Worm (Caenorhabditis elegans) whole organism, midembryonic: ENCODE measurements around the gene atx-2.

Source experiments
- T22C8.4 ChIP-seq: fragments of 200-800 bp; sonication (Bioruptor generic); IDR thresholded peaks from 2 replicates; pipeline ENCODE4 v1.3.6; 2022; ENCODE audit warnings: missing genetic modification characterization, missing compliant biosample characterization
- cog-1 ChIP-seq: sonication (generic microtip); optimal IDR thresholded peaks from 2 replicates; lab custom pipeline; 2016; ENCODE audit warnings: missing genetic modification characterization, missing compliant biosample characterization
- flt-1 ChIP-seq: fragments of 200-800 bp; sonication (Bioruptor generic); IDR thresholded peaks from 2 replicates; pipeline ENCODE4 v1.3.6; 2022; ENCODE audit warnings: missing genetic modification characterization, missing compliant biosample characterization
- klf-2 ChIP-seq: fragments of 200-800 bp; sonication (Bioruptor generic); conservative IDR thresholded peaks from 2 replicates; pipeline ENCODE4 v1.3.6; 2022; ENCODE audit warnings: missing genetic modification reagents, missing genetic modification characterization, missing compliant biosample characterization
- med-1 ChIP-seq: sonication (generic microtip); optimal IDR thresholded peaks from 2 replicates; lab custom pipeline; 2017; ENCODE audit warnings: missing genetic modification characterization, mild to moderate bottlenecking, missing compliant biosample characterization, antibody characterized with exemption, missing genetic modification reagents; ENCODE audit not compliant: insufficient read depth
- ref-1 ChIP-seq: fragments of 200-800 bp; sonication (Bioruptor generic); conservative IDR thresholded peaks from 2 replicates; pipeline ENCODE4 v1.3.6; 2022; ENCODE audit warnings: missing genetic modification reagents, missing genetic modification characterization, missing compliant biosample characterization
- tab-1 ChIP-seq: fragments of 200-800 bp; sonication (Bioruptor generic); IDR thresholded peaks from 2 replicates; pipeline ENCODE4 v1.3.6; 2022; ENCODE audit warnings: missing genetic modification characterization, missing compliant biosample characterization
- ztf-23 ChIP-seq: fragments of 200-800 bp; sonication (Bioruptor generic); IDR thresholded peaks from 2 replicates; pipeline ENCODE4 v1.3.6; 2022; ENCODE audit warnings: missing genetic modification reagents, missing genetic modification characterization, missing compliant biosample characterization
- ztf-29 ChIP-seq: fragments of 200-800 bp; sonication (Bioruptor generic); IDR thresholded peaks from 2 replicates; pipeline ENCODE4 v1.3.6; 2022; ENCODE audit warnings: missing genetic modification reagents, missing genetic modification characterization, missing compliant biosample characterization

atx-2 gene

ce11 chrIII:10470927-10471326, 9.7 kb downstream of the atx-2 start, which contains the start of gene cul-1:
cul-1 (plus strand) TSS chrIII:10471237.
- no peak for TF ChIP-seq flt-1 (GFP tag; lab: Robert Waterston, UW)
- TF ChIP-seq tab-1, result no peak
- TF ChIP-seq med-1 (GFP tag; lab: Kevin White, UChicago), result no peak
- TF ChIP-seq klf-2 (GFP tag; lab: Robert Waterston, UW), result no peak
- no peak for TF ChIP-seq ztf-23
- no peak for TF ChIP-seq T22C8.4 (GFP tag; lab: Robert Waterston, UW)
- no peak for TF ChIP-seq ztf-29 (GFP tag; lab: Robert Waterston, UW)
- TF ChIP-seq ref-1 (GFP tag; lab: Robert Waterston, UW), result no peak
- no peak for TF ChIP-seq cog-1 (tag; lab: Kevin White, UChicago)

DNA sequence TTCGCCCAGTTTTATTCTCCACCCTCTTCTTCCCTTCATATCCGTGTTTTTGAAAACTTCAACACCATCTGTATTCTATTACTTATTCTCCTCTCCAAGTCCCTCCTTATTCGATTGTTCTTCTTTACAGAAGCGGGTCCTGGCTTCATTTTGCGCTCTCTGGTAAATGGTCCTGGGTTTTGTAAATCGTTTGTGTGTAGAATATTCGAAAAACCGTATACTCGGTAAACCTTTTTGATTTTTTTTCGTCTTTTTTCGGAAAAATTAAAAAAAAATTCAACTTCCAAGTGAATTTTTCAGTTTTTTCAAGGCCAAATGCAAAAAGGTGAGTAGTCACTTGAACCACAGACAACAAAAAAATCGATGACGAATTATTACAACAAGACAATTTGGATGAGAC, 13.8 kb downstream of the atx-2 start, which contains the start of gene D2045.9:
Gene D2045.9, plus strand, starts transcription at position 301 of the 400 bp plus-strand sequence.
- no peak for TF ChIP-seq cog-1 (tag; lab: Kevin White, UChicago)

DNA sequence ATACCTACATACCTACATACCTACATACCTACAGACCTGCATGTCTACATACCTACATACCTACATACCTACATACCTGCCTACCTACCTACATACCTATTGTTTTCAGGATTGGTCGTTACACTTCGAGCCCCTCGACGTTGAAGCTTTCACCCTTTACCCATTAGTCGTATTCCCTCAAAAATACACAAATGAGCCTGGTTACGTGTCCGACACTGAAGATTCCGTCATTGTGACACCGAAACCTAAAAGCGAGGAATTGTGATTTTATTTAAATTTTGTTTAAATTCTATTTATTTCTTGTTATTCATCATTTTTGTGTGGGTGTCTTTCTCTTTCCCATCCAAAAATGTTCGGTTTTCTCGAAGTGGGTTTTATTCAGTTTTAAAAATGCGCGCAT, 18.0 kb downstream of the atx-2 start, which contains the start of gene D2045.7:
Gene D2045.7, plus strand, starts transcription at position 301 of the 400 bp plus-strand sequence.
- no peak for TF ChIP-seq klf-2 (GFP tag; lab: Robert Waterston, UW)
- TF ChIP-seq ztf-29 (GFP tag; lab: Robert Waterston, UW), result no peak
- TF ChIP-seq ref-1 (GFP tag; lab: Robert Waterston, UW), result no peak
- no peak for TF ChIP-seq med-1 (GFP tag; lab: Kevin White, UChicago)
- TF ChIP-seq T22C8.4 (GFP tag; lab: Robert Waterston, UW), result no peak
- TF ChIP-seq ztf-23, result no peak
- no peak for TF ChIP-seq tab-1
- no peak for TF ChIP-seq cog-1 (tag; lab: Kevin White, UChicago)

- TF ChIP-seq T22C8.4 (GFP tag; lab: Robert Waterston, UW), result no peak
- TF ChIP-seq flt-1 (GFP tag; lab: Robert Waterston, UW), result no peak
- TF ChIP-seq tab-1, result no peak
- no peak for TF ChIP-seq klf-2 (GFP tag; lab: Robert Waterston, UW)
- no peak for TF ChIP-seq ref-1 (GFP tag; lab: Robert Waterston, UW)
- no peak for TF ChIP-seq ztf-29 (GFP tag; lab: Robert Waterston, UW)
- TF ChIP-seq med-1 (GFP tag; lab: Kevin White, UChicago), result no peak
- no peak for TF ChIP-seq cog-1 (tag; lab: Kevin White, UChicago)
- TF ChIP-seq ztf-23, result no peak
Observed at ce11 chrIII:10481497-10481896, 20.3 kb downstream of the atx-2 start.

DNA sequence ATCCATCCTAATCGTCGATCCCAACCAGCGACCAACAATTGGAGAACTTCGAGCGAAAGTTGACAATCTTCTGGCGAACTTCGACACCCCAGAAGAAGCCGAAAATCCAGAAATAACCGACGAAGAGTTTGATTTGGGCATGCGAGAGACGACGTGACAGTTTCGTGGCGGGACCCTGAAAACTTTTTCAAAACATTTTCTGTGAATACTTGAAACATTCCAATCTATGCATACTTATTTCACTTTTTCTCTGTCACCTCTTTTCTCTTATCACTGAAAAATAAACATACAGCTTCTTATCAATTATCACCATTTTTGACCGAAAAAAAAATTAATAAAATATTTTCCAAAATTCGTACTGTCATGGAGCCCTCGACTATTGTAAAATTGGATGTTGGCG, 20.8 kb downstream of the atx-2 start, which contains the start of gene D2045.8:
Gene D2045.8, plus strand, starts transcription at position 301 of the 400 bp plus-strand sequence.
- TF ChIP-seq klf-2 (GFP tag; lab: Robert Waterston, UW) (no peak), med-1 (GFP tag; lab: Kevin White, UChicago) (no peak), ztf-23 (no peak), ref-1 (GFP tag; lab: Robert Waterston, UW) (no peak), tab-1 (no peak), ztf-29 (GFP tag; lab: Robert Waterston, UW) (no peak), flt-1 (GFP tag; lab: Robert Waterston, UW) (no peak), T22C8.4 (GFP tag; lab: Robert Waterston, UW) (no peak), cog-1 (tag; lab: Kevin White, UChicago) (no peak)

- TF ChIP-seq cog-1 (tag; lab: Kevin White, UChicago) (no peak), flt-1 (GFP tag; lab: Robert Waterston, UW) (no peak), tab-1 (no peak), ztf-29 (GFP tag; lab: Robert Waterston, UW) (no peak), med-1 (GFP tag; lab: Kevin White, UChicago) (no peak), T22C8.4 (GFP tag; lab: Robert Waterston, UW) (no peak), ztf-23 (no peak), klf-2 (GFP tag; lab: Robert Waterston, UW) (no peak), ref-1 (GFP tag; lab: Robert Waterston, UW) (no peak)
Observed at ce11 chrIII:10486455-10486854, 25.3 kb downstream of the atx-2 start.

ce11 chrIII:10488052-10488451, 26.9 kb downstream of the atx-2 start, which contains the start of gene ptr-25:
ptr-25 (plus strand) TSS chrIII:10488124.
- no peak for TF ChIP-seq cog-1 (tag; lab: Kevin White, UChicago)
- no peak for TF ChIP-seq T22C8.4 (GFP tag; lab: Robert Waterston, UW)
- TF ChIP-seq ref-1 (GFP tag; lab: Robert Waterston, UW), result no peak
- TF ChIP-seq flt-1 (GFP tag; lab: Robert Waterston, UW), result no peak
- no peak for TF ChIP-seq ztf-29 (GFP tag; lab: Robert Waterston, UW)

ce11 chrIII:10503753-10504152, 42.6 kb downstream of the atx-2 start, which contains the start of gene rab-33:
rab-33 (minus strand) TSS chrIII:10503853.
- TF ChIP-seq med-1 (GFP tag; lab: Kevin White, UChicago) (no peak), cog-1 (tag; lab: Kevin White, UChicago) (no peak)

- no peak for TF ChIP-seq tab-1
- TF ChIP-seq klf-2 (GFP tag; lab: Robert Waterston, UW), result no peak
- no peak for TF ChIP-seq flt-1 (GFP tag; lab: Robert Waterston, UW)
- TF ChIP-seq cog-1 (tag; lab: Kevin White, UChicago), result no peak
- no peak for TF ChIP-seq ref-1 (GFP tag; lab: Robert Waterston, UW)
- TF ChIP-seq ztf-23, result no peak
- no peak for TF ChIP-seq T22C8.4 (GFP tag; lab: Robert Waterston, UW)
- TF ChIP-seq med-1 (GFP tag; lab: Kevin White, UChicago), result no peak
- no peak for TF ChIP-seq ztf-29 (GFP tag; lab: Robert Waterston, UW)
Observed at ce11 chrIII:10505182-10505581, 44.0 kb downstream of the atx-2 start, which contains the start of the genes taf-11.3 and urm-1. taf-11.3 (minus strand) TSS chrIII:10505250. urm-1 (plus strand) TSS chrIII:10505480.
